Worm (Caenorhabditis elegans) whole organism, L3 larva: Measurements from ENCODE around the gene Y43F8C.3.

Source experiments
- ceh-16 ChIP-seq: sonication (generic microtip); optimal IDR thresholded peaks from 2 replicates; lab custom pipeline; 2017; ENCODE audit warnings: missing biosample characterization, missing genetic modification characterization
- egl-27 ChIP-seq: sonication (generic microtip); optimal IDR thresholded peaks from 4 replicates; lab custom pipeline; 2017; ENCODE audit warnings: missing biosample characterization, missing genetic modification reagents, missing genetic modification characterization
- elt-2 ChIP-seq: sonication (generic microtip); optimal IDR thresholded peaks from 2 replicates; lab custom pipeline; 2016; ENCODE audit warnings: missing genetic modification reagents, mild to moderate bottlenecking, missing genetic modification characterization, missing compliant biosample characterization
- elt-3 ChIP-seq, 3 experiments: fragments of 150-350 bp in 1 of 3; sonication (generic microtip) in 2 of 3; optimal IDR thresholded peaks; 2 replicates in 2 of 3; 4 replicates in 1 of 3; lab custom pipeline; 2014 to 2017; ENCODE audit warnings: missing biosample characterization in 3 of 3, missing genetic modification characterization in 3 of 3
- fos-1 ChIP-seq: fragments of 150-350 bp; optimal IDR thresholded peaks from 2 replicates; lab custom pipeline; 2014; ENCODE audit warnings: missing biosample characterization, missing genetic modification characterization
- jun-1 ChIP-seq: fragments of 150-350 bp; optimal IDR thresholded peaks from 2 replicates; lab custom pipeline; 2014; ENCODE audit warnings: missing biosample characterization, missing genetic modification reagents, missing genetic modification characterization
- lin-15B ChIP-seq: fragments of 150-350 bp; optimal IDR thresholded peaks from 2 replicates; lab custom pipeline; 2014; ENCODE audit warnings: missing biosample characterization, missing genetic modification characterization
- nhr-11 ChIP-seq: fragments of 150-350 bp; optimal IDR thresholded peaks from 2 replicates; lab custom pipeline; 2014; ENCODE audit warnings: missing biosample characterization, missing genetic modification characterization
- nhr-12 ChIP-seq: fragments of 150-350 bp; optimal IDR thresholded peaks from 2 replicates; lab custom pipeline; 2014; ENCODE audit warnings: missing biosample characterization, missing genetic modification characterization
- nhr-237 ChIP-seq: fragments of 150-350 bp; optimal IDR thresholded peaks from 2 replicates; lab custom pipeline; 2014; ENCODE audit warnings: missing biosample characterization, missing genetic modification characterization
- nhr-28 ChIP-seq: fragments of 150-350 bp; optimal IDR thresholded peaks from 2 replicates; lab custom pipeline; 2014; ENCODE audit warnings: missing biosample characterization, missing genetic modification characterization
- nhr-77 ChIP-seq: fragments of 150-350 bp; optimal IDR thresholded peaks from 2 replicates; lab custom pipeline; 2014; ENCODE audit warnings: missing biosample characterization, missing genetic modification characterization
- snpc-4 ChIP-seq: fragments of 150-350 bp; optimal IDR thresholded peaks from 2 replicates; lab custom pipeline; 2014; ENCODE audit warnings: missing biosample characterization, missing genetic modification characterization
- ztf-4 ChIP-seq: fragments of 150-350 bp; optimal IDR thresholded peaks from 2 replicates; lab custom pipeline; 2014; ENCODE audit warnings: missing biosample characterization, missing genetic modification characterization

- TF ChIP-seq elt-3 (tag; optimal IDR thresholded peaks at IDR 0.05; lab: Kevin White, UChicago): no peak
- TF ChIP-seq nhr-237: no peak
- TF ChIP-seq nhr-11 (tag; lab: Kevin White, UChicago): no peak
- TF ChIP-seq egl-27 (tag; lab: Kevin White, UChicago): no peak
- TF ChIP-seq nhr-77 (tag; lab: Kevin White, UChicago): no peak
- no peak for TF ChIP-seq nhr-12 (tag; lab: Kevin White, UChicago)
- no peak for TF ChIP-seq ceh-16
- TF ChIP-seq jun-1: no peak
- TF ChIP-seq ztf-4 (tag; lab: Kevin White, UChicago): no peak
- no peak for TF ChIP-seq snpc-4 (tag; lab: Kevin White, UChicago)
- TF ChIP-seq fos-1 (tag; lab: Kevin White, UChicago): no peak
- TF ChIP-seq elt-2 (tag; lab: Kevin White, UChicago): no peak
- TF ChIP-seq nhr-28 (tag; lab: Kevin White, UChicago): no peak
- TF ChIP-seq lin-15B: no peak
Observed at ce11 chrV:19605415-19605814, 17.0 kb downstream of the Y43F8C.3 start.
